Worm (Caenorhabditis elegans) whole organism, late embryonic: ENCODE measurements around the gene srh-1.

Source experiments
- ahr-1 ChIP-seq: sonication (generic microtip); optimal IDR thresholded peaks from 2 replicates; lab custom pipeline; 2016; ENCODE audit warnings: missing genetic modification characterization, missing compliant biosample characterization
- hlh-8 ChIP-seq: sonication (generic microtip); optimal IDR thresholded peaks from 2 replicates; lab custom pipeline; 2016; ENCODE audit warnings: missing genotype, missing genetic modification characterization, missing compliant biosample characterization
- pqm-1 ChIP-seq: sonication (generic microtip); optimal IDR thresholded peaks from 2 replicates; lab custom pipeline; 2016; ENCODE audit warnings: missing genetic modification characterization, missing compliant biosample characterization

DNA sequence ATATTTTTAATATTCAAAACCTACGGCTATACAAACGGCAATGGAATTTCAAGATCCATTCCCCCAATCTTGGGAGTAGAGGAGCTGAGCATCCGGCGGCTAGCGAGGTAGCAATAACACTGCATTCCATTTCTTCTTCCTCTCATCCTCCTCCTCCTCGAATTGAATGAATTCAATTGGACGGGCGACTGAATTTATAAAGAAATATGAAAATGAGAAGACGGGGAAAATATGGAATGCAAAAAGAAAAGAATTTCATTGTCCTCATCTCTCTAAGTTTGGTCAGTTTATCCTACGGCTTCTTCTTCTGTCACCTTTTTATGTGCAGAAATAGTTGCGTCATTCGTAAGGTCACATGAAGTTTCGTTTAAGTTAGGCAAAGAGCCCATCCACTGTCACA, 49.3 kb upstream of the srh-1 start:
- TF ChIP-seq pqm-1 (no peak), hlh-8 (tag; lab: Kevin White, UChicago) (no peak), ahr-1 (tag; lab: Kevin White, UChicago) (no peak)
